Worm (Caenorhabditis elegans) whole organism, young adult: ENCODE measurements around the gene C31H1.1.

Experiments
- F37B4.10 ChIP-seq: fragments of 200-800 bp; sonication (Bioruptor generic); IDR thresholded peaks from 2 replicates; pipeline ENCODE4 v1.3.6; 2022; ENCODE audit warnings: missing genetic modification characterization, missing compliant biosample characterization
- T26A5.8 ChIP-seq: sonication (generic microtip); optimal IDR thresholded peaks from 2 replicates; lab custom pipeline; 2016; ENCODE audit warnings: missing genetic modification characterization, missing compliant biosample characterization
- aptf-2 ChIP-seq: fragments of 200-800 bp; sonication (Bioruptor generic); conservative IDR thresholded peaks from 2 replicates; pipeline ENCODE4 v1.3.6; 2022; ENCODE audit warnings: missing genetic modification reagents, missing genetic modification characterization, missing compliant biosample characterization
- ceh-40 ChIP-seq: fragments of 200-800 bp; sonication (Bioruptor generic); IDR thresholded peaks from 2 replicates; pipeline ENCODE4 v1.3.6; 2022; ENCODE audit warnings: missing genetic modification characterization, missing compliant biosample characterization
- ceh-58 ChIP-seq: fragments of 200-800 bp; sonication (Bioruptor generic); IDR thresholded peaks from 2 replicates; pipeline ENCODE4 v1.3.6; 2022; ENCODE audit warnings: missing genetic modification characterization, missing compliant biosample characterization
- ceh-91 ChIP-seq: fragments of 200-800 bp; sonication (Bioruptor generic); IDR thresholded peaks from 2 replicates; pipeline ENCODE4 v1.3.6; 2022; ENCODE audit warnings: missing genetic modification reagents, missing genetic modification characterization, missing compliant biosample characterization
- hlh-12 ChIP-seq: sonication (generic microtip); optimal IDR thresholded peaks from 2 replicates; lab custom pipeline; 2016; ENCODE audit warnings: missing genetic modification characterization, missing compliant biosample characterization
- lin-54 ChIP-seq: fragments of 200-800 bp; sonication (Bioruptor generic); optimal IDR thresholded peaks from 2 replicates; lab custom pipeline; 2018; ENCODE audit warnings: mild to moderate bottlenecking, missing genetic modification characterization, missing compliant biosample characterization
- lsy-27 ChIP-seq: sonication (generic microtip); optimal IDR thresholded peaks from 2 replicates; lab custom pipeline; 2017; ENCODE audit warnings: missing genetic modification characterization, mild to moderate bottlenecking, missing compliant biosample characterization, antibody characterized with exemption, missing genotype, borderline replicate concordance; ENCODE audit not compliant: insufficient read depth
- madf-6 ChIP-seq: fragments of 200-800 bp; sonication (Bioruptor generic); IDR thresholded peaks from 2 replicates; pipeline ENCODE4 v1.3.6; 2022; ENCODE audit warnings: missing genetic modification reagents, missing genetic modification characterization, missing compliant biosample characterization
- madf-8 ChIP-seq: fragments of 200-800 bp; sonication (Bioruptor generic); conservative IDR thresholded peaks from 2 replicates; pipeline ENCODE4 v1.3.6; 2022; ENCODE audit warnings: missing genetic modification reagents, missing genetic modification characterization, missing compliant biosample characterization
- mel-28 ChIP-seq: sonication (generic microtip); optimal IDR thresholded peaks from 2 replicates; lab custom pipeline; 2016; ENCODE audit warnings: borderline replicate concordance, mild to moderate bottlenecking, missing genetic modification characterization, missing compliant biosample characterization
- unc-62 ChIP-seq: fragments of 150-350 bp; optimal IDR thresholded peaks from 2 replicates; lab custom pipeline; 2014; ENCODE audit warnings: missing biosample characterization, missing genetic modification reagents, missing genetic modification characterization
- zfh-2 ChIP-seq: fragments of 200-800 bp; sonication (Bioruptor generic); conservative IDR thresholded peaks from 2 replicates; pipeline ENCODE4 v1.3.6; 2022; ENCODE audit warnings: missing genetic modification reagents, missing genetic modification characterization, missing compliant biosample characterization

DNA sequence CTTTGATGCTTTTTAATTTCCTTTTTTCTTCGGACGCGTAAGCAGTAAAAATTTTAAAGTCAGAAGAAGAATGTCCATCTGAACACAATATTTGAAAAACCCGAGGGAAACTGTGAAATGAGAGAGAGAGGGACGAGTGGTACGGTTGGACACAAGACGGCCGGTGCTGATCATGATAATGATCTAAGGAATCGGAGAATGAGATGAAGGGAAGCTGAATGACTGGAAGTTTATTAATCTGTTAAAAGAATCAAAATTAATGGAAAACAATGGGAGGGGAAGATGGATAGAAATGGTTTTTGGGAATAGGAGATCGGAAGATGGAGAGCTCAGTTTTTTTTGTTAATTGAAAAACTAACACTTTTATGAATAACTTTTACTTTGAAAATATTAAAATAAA lies 38.6 kb upstream of the C31H1.1 start:
- TF ChIP-seq lin-54 (GFP tag; lab: Kevin White, UChicago) (no peak), zfh-2 (GFP tag; lab: Robert Waterston, UW) (no peak), unc-62 (GFP tag; lab: Kevin White, UChicago) (no peak), F37B4.10 (GFP tag; lab: Robert Waterston, UW) (no peak), hlh-12 (no peak), aptf-2 (no peak), ceh-91 (GFP tag; lab: Robert Waterston, UW) (no peak), madf-6 (no peak), ceh-58 (no peak), madf-8 (no peak), ceh-40 (GFP tag; lab: Robert Waterston, UW) (no peak), lsy-27 (tag; lab: Kevin White, UChicago) (no peak), T26A5.8 (tag; lab: Kevin White, UChicago) (no peak), mel-28 (no peak)
